Fruit fly (Drosophila melanogaster): ENCODE measurements around the gene CG33178.
A peak's percentile ranks its signal among the peaks of the same experiment; 100 is the strongest.

Gene CG33178

dm6 chrX:15066374-15067057, 16.1 kb upstream of the CG33178 start, which contains the start of the genes opm and dob (continued):
- no peak for TF ChIP-seq ind (GFP tag; optimal IDR thresholded peaks at IDR 0.05)
- peak; percentile 32 for TF ChIP-seq CG2120 (GFP tag; optimal IDR thresholded peaks at IDR 0.05)
- no peak for TF ChIP-seq CG10431 (GFP tag; optimal IDR thresholded peaks at IDR 0.05)
- no peak for TF ChIP-seq CG11085 (GFP tag; IDR thresholded peaks at IDR 0.05)
- peak; percentile 15 for TF ChIP-seq bab2 (GFP tag; optimal IDR thresholded peaks at IDR 0.05)
- peak; percentile 22 for TF ChIP-seq stwl (tag; optimal IDR thresholded peaks at IDR 0.05)
- TF ChIP-seq run (tag; optimal IDR thresholded peaks at IDR 0.05) = no peak
- TF ChIP-seq CG15696 (tag; optimal IDR thresholded peaks at IDR 0.05) = peak; percentile 16
- no peak for TF ChIP-seq CG2129 (GFP tag; IDR thresholded peaks at IDR 0.05; ENCODE audit: partially characterized antibody)
- TF ChIP-seq CG17612 (GFP tag; IDR thresholded peaks at IDR 0.05) = no peak
- peak; percentile 6 for TF ChIP-seq CG10543 (GFP tag; optimal IDR thresholded peaks at IDR 0.05)
- peak; percentile 42 for TF ChIP-seq BEAF-32 (GFP tag; optimal IDR thresholded peaks at IDR 0.05)
- no peak for TF ChIP-seq lilli (GFP tag; optimal IDR thresholded peaks at IDR 0.05)
- TF ChIP-seq CG7357 (GFP tag; IDR thresholded peaks at IDR 0.05) = no peak
- TF ChIP-seq E2f2 (GFP tag; IDR thresholded peaks at IDR 0.05) = peak; percentile 81
- peak; percentile 48 for TF ChIP-seq CG30020 (tag; optimal IDR thresholded peaks at IDR 0.05)
- TF ChIP-seq HLH3B (GFP tag; IDR thresholded peaks at IDR 0.05) = no peak
- no peak for TF ChIP-seq CG11560 (tag; IDR thresholded peaks at IDR 0.05)
- TF ChIP-seq Sry-β (GFP tag; optimal IDR thresholded peaks at IDR 0.05) = peak; percentile 95
- peak in 1 of 2 experiments; percentile 66 for TF ChIP-seq crp (GFP tag; optimal IDR thresholded peaks at IDR 0.05)
- peak; percentile 61 for TF ChIP-seq gem (tag; optimal IDR thresholded peaks at IDR 0.05)
- no peak for TF ChIP-seq kni (GFP tag; optimal IDR thresholded peaks at IDR 0.05)
- TF ChIP-seq pb (GFP tag; optimal IDR thresholded peaks at IDR 0.05) = no peak
- no peak for TF ChIP-seq MTF-1 (GFP tag; optimal IDR thresholded peaks at IDR 0.05; ENCODE audit: borderline replicate concordance)
- peak; percentile 28 for TF ChIP-seq CG15601 (tag; optimal IDR thresholded peaks at IDR 0.05)
- TF ChIP-seq pfk (GFP tag; optimal IDR thresholded peaks at IDR 0.05) = no peak
- no peak for TF ChIP-seq CG31365 (tag; optimal IDR thresholded peaks at IDR 0.05)
- no peak for TF ChIP-seq sd (tag; optimal IDR thresholded peaks at IDR 0.05)
- no peak for TF ChIP-seq repo (GFP tag; optimal IDR thresholded peaks at IDR 0.05)
- TF ChIP-seq bowl (GFP tag; IDR thresholded peaks at IDR 0.05) = no peak
- TF ChIP-seq jumu (GFP tag; optimal IDR thresholded peaks at IDR 0.05) = no peak
- TF ChIP-seq CG31441 (GFP tag; IDR thresholded peaks at IDR 0.05) = peak; percentile 35; the same call in 1 of the 2 replicates
- TF ChIP-seq Pdp1 (GFP tag; optimal IDR thresholded peaks at IDR 0.05) = no peak
- peak; percentile 43 for TF ChIP-seq CG13424 (tag; optimal IDR thresholded peaks at IDR 0.05)
- TF ChIP-seq Blimp-1 (GFP tag; optimal IDR thresholded peaks at IDR 0.05) = peak; percentile 52
- peak; percentile 69 for TF ChIP-seq Sin3A (optimal IDR thresholded peaks at IDR 0.05)
- TF ChIP-seq CG12219 (GFP tag; optimal IDR thresholded peaks at IDR 0.05) = no peak
- peak; percentile 50 for TF ChIP-seq Abd-B (GFP tag; optimal IDR thresholded peaks at IDR 0.05)
- no peak for TF ChIP-seq CG7786 (GFP tag; optimal IDR thresholded peaks at IDR 0.05)
- no peak for TF ChIP-seq Dip2 (GFP tag; IDR thresholded peaks at IDR 0.05)
- TF ChIP-seq bcd (GFP tag; optimal IDR thresholded peaks at IDR 0.05) = no peak
- no peak for TF ChIP-seq NK7.1 (GFP tag; optimal IDR thresholded peaks at IDR 0.05)
- no peak for TF ChIP-seq ftz-f1 (GFP tag; optimal IDR thresholded peaks at IDR 0.05)
- TF ChIP-seq CG2712 (tag; optimal IDR thresholded peaks at IDR 0.05) = peak; percentile 33
- no peak for TF ChIP-seq kay (GFP tag; optimal IDR thresholded peaks at IDR 0.05)
- TF ChIP-seq ash1 (GFP tag; optimal IDR thresholded peaks at IDR 0.05) = no peak
- TF ChIP-seq CG14014 (GFP tag; IDR thresholded peaks at IDR 0.05) = no peak
- no peak for TF ChIP-seq CHES-1-like (GFP tag; optimal IDR thresholded peaks at IDR 0.05)
- no peak for TF ChIP-seq CG15011 (GFP tag; optimal IDR thresholded peaks at IDR 0.05)
- TF ChIP-seq gfzf (GFP tag; optimal IDR thresholded peaks at IDR 0.05) = peak; percentile 73

Measured in whole organism, embryonic.